Fruit fly (Drosophila melanogaster) whole organism, embryonic: ENCODE data around the gene CG12057.

ENCODE experiments used
- Atf3 ChIP-seq: fragments of 200-800 bp; sonication (Bioruptor generic); optimal IDR thresholded peaks from 3 replicates; lab custom pipeline; 2016; ENCODE audit warnings: missing biosample characterization, missing genetic modification characterization
- B-H1 ChIP-seq: fragments of 200-800 bp; sonication (Bioruptor generic); IDR thresholded peaks from 3 replicates; pipeline ENCODE4 v1.3.6; 2022; ENCODE audit warnings: missing biosample characterization, missing genetic modification characterization
- BEAF-32 ChIP-seq: fragments of 200-800 bp; sonication (Bioruptor generic); optimal IDR thresholded peaks from 3 replicates; lab custom pipeline; 2017; ENCODE audit warnings: missing biosample characterization, missing genetic modification characterization, mild to moderate bottlenecking, moderate library complexity, missing genetic modification reagents
- CG10366 ChIP-seq: fragments of 200-800 bp; sonication (Bioruptor generic); IDR thresholded peaks from 2 replicates; pipeline ENCODE4 v1.3.6; 2022; ENCODE audit warnings: missing biosample characterization, missing genetic modification characterization
- CG10959 ChIP-seq: fragments of 200-800 bp; sonication (Bioruptor generic); IDR thresholded peaks from 2 replicates; pipeline ENCODE4 v1.3.6; 2022; ENCODE audit warnings: missing biosample characterization, missing genetic modification characterization
- CG12155 ChIP-seq: fragments of 200-800 bp; sonication (Bioruptor generic); optimal IDR thresholded peaks from 3 replicates; lab custom pipeline; 2016; ENCODE audit warnings: missing biosample characterization, missing genetic modification characterization
- CG12219 ChIP-seq: fragments of 200-800 bp; sonication (Bioruptor generic); optimal IDR thresholded peaks from 3 replicates; lab custom pipeline; 2018; ENCODE audit warnings: missing biosample characterization, mild to moderate bottlenecking, missing genetic modification characterization
- CG13624 ChIP-seq: fragments of 200-800 bp; sonication (Bioruptor generic); optimal IDR thresholded peaks from 2 replicates; lab custom pipeline; 2016; ENCODE audit warnings: missing biosample characterization, missing genetic modification characterization
- CG1529 ChIP-seq: fragments of 200-800 bp; sonication (Bioruptor generic); optimal IDR thresholded peaks from 3 replicates; lab custom pipeline; 2018; ENCODE audit warnings: missing biosample characterization, missing genetic modification characterization
- CG16813 ChIP-seq: fragments of 200-800 bp; sonication (Bioruptor generic); IDR thresholded peaks from 3 replicates; pipeline ENCODE4 v1.3.6; 2022; ENCODE audit warnings: missing biosample characterization, missing genetic modification characterization; ENCODE audit not compliant: partially characterized antibody
- CG17612 ChIP-seq: fragments of 200-800 bp; sonication (Bioruptor generic); IDR thresholded peaks from 2 replicates; pipeline ENCODE4 v1.3.6; 2022; ENCODE audit warnings: missing biosample characterization, missing genetic modification characterization
- CG18599 ChIP-seq: fragments of 200-800 bp; sonication (Bioruptor generic); optimal IDR thresholded peaks from 3 replicates; lab custom pipeline; 2017; ENCODE audit warnings: missing biosample characterization, missing genetic modification characterization, mild to moderate bottlenecking, moderate library complexity, missing genetic modification reagents
- CG2712 ChIP-seq: fragments of 200-800 bp; optimal IDR thresholded peaks from 3 replicates; lab custom pipeline; 2019; ENCODE audit warnings: missing biosample characterization, mild to moderate bottlenecking, missing genetic modification characterization, moderate library complexity
- CG3726 ChIP-seq: fragments of 200-800 bp; sonication (Bioruptor generic); IDR thresholded peaks from 3 replicates; pipeline ENCODE4, ENCODE4 v1.3.6; 2022; ENCODE audit warnings: missing biosample characterization, missing genetic modification characterization
- CG7271 ChIP-seq: fragments of 200-800 bp; sonication (Bioruptor generic); optimal IDR thresholded peaks from 2 replicates; lab custom pipeline; 2018; ENCODE audit warnings: missing biosample characterization, mild to moderate bottlenecking, missing genetic modification characterization, moderate library complexity
- CG7963 ChIP-seq: fragments of 200-800 bp; sonication (Bioruptor generic); IDR thresholded peaks from 3 replicates; pipeline ENCODE4 v1.3.6; 2022; ENCODE audit warnings: missing biosample characterization, missing genetic modification characterization; ENCODE audit not compliant: partially characterized antibody
- CG9609 ChIP-seq: fragments of 200-800 bp; sonication (Bioruptor generic); optimal IDR thresholded peaks from 3 replicates; lab custom pipeline; 2016; ENCODE audit warnings: missing biosample characterization, missing genetic modification characterization
- D19B ChIP-seq: fragments of 200-800 bp; sonication (Bioruptor generic); optimal IDR thresholded peaks from 2 replicates; lab custom pipeline; 2017; ENCODE audit warnings: missing biosample characterization, mild to moderate bottlenecking, missing genetic modification characterization
- Dek ChIP-seq: fragments of 200-800 bp; sonication (Bioruptor generic); optimal IDR thresholded peaks from 3 replicates; lab custom pipeline; 2019; ENCODE audit warnings: missing biosample characterization, mild to moderate bottlenecking, missing genetic modification characterization, moderate library complexity
- Fer2 ChIP-seq: fragments of 200-800 bp; sonication (Bioruptor generic); optimal IDR thresholded peaks from 2 replicates; lab custom pipeline; 2018; ENCODE audit warnings: missing biosample characterization, mild to moderate bottlenecking, missing genetic modification characterization, moderate library complexity
- HLH4C ChIP-seq: fragments of 200-800 bp; sonication (Bioruptor generic); IDR thresholded peaks from 3 replicates; pipeline ENCODE4 v1.3.6; 2022; ENCODE audit warnings: missing biosample characterization, missing genetic modification characterization; ENCODE audit not compliant: partially characterized antibody
- Hand ChIP-seq: fragments of 200-800 bp; sonication (Bioruptor generic); optimal IDR thresholded peaks from 2 replicates; lab custom pipeline; 2017; ENCODE audit warnings: mild to moderate bottlenecking, missing biosample characterization, missing genetic modification reagents, missing genetic modification characterization
- Hmx ChIP-seq: fragments of 200-800 bp; sonication (Bioruptor generic); optimal IDR thresholded peaks from 2 replicates; lab custom pipeline; 2016; ENCODE audit warnings: missing biosample characterization, missing genetic modification characterization
- Hr51 ChIP-seq, 2 experiments: fragments of 200-800 bp; sonication (Bioruptor generic); optimal IDR thresholded peaks; 2 replicates in 1 of 2; 3 replicates in 1 of 2; lab custom pipeline; 2016 to 2018; ENCODE audit warnings: missing biosample characterization in 2 of 2, missing genetic modification characterization in 2 of 2, mild to moderate bottlenecking in 1 of 2, moderate library complexity in 1 of 2
- Myb ChIP-seq: fragments of 200-800 bp; sonication (Bioruptor generic); optimal IDR thresholded peaks from 2 replicates; lab custom pipeline; 2016; ENCODE audit warnings: missing biosample characterization, missing genetic modification characterization
- NC2α ChIP-seq: fragments of 200-800 bp; sonication (Bioruptor generic); optimal IDR thresholded peaks from 2 replicates; lab custom pipeline; 2016; ENCODE audit warnings: missing biosample characterization, missing genetic modification characterization
- NK7.1 ChIP-seq: fragments of 200-800 bp; sonication (Bioruptor generic); optimal IDR thresholded peaks from 3 replicates; lab custom pipeline; 2016; ENCODE audit warnings: missing biosample characterization, missing genetic modification characterization
- Nf-YC ChIP-seq: fragments of 200-800 bp; optimal IDR thresholded peaks from 3 replicates; lab custom pipeline; 2019; ENCODE audit warnings: missing biosample characterization, mild to moderate bottlenecking, missing genetic modification characterization, moderate library complexity
- Ravus ChIP-seq: fragments of 200-800 bp; sonication (Bioruptor generic); IDR thresholded peaks from 2 replicates; pipeline ENCODE4 v1.3.6; 2022; ENCODE audit warnings: missing biosample characterization, missing genetic modification characterization
- Rfx ChIP-seq: fragments of 200-800 bp; sonication (Bioruptor generic); IDR thresholded peaks from 2 replicates; pipeline ENCODE4 v1.3.6; 2022; ENCODE audit warnings: missing biosample characterization, missing genetic modification characterization
- Usf ChIP-seq: fragments of 200-800 bp; sonication (Bioruptor generic); optimal IDR thresholded peaks from 2 replicates; lab custom pipeline; 2017; ENCODE audit warnings: missing genotype, missing biosample characterization, missing genetic modification characterization
- bbx ChIP-seq: fragments of 200-800 bp; sonication (Bioruptor generic); IDR thresholded peaks from 2 replicates; pipeline ENCODE4 v1.3.6; 2022; ENCODE audit warnings: missing biosample characterization, missing genetic modification characterization; ENCODE audit not compliant: partially characterized antibody
- cas ChIP-seq: fragments of 200-800 bp; sonication (Bioruptor generic); IDR thresholded peaks from 2 replicates; pipeline ENCODE4 v1.3.6; 2022; ENCODE audit warnings: missing biosample characterization, missing genetic modification characterization
- emc ChIP-seq: fragments of 200-800 bp; sonication (Bioruptor generic); optimal IDR thresholded peaks from 2 replicates; lab custom pipeline; 2016; ENCODE audit warnings: missing biosample characterization, missing genetic modification characterization
- fd102C ChIP-seq: fragments of 200-800 bp; sonication (Bioruptor generic); optimal IDR thresholded peaks from 2 replicates; lab custom pipeline; 2018; ENCODE audit warnings: missing biosample characterization, mild to moderate bottlenecking, missing genetic modification characterization, moderate library complexity
- gfzf ChIP-seq: fragments of 200-800 bp; sonication (Bioruptor generic); optimal IDR thresholded peaks from 2 replicates; lab custom pipeline; 2016; ENCODE audit warnings: missing biosample characterization, mild to moderate bottlenecking, missing genetic modification characterization, moderate library complexity
- h ChIP-seq: fragments of >200 bp; optimal IDR thresholded peaks from 2 replicates; lab custom pipeline; 2017
- hth ChIP-seq: fragments of >200 bp; optimal IDR thresholded peaks from 2 replicates; lab custom pipeline; 2017; ENCODE audit warnings: inconsistent platforms
- jigr1 ChIP-seq: fragments of 200-800 bp; sonication (Bioruptor generic); IDR thresholded peaks from 3 replicates; pipeline ENCODE4 v1.3.6; 2022; ENCODE audit warnings: missing biosample characterization, missing genetic modification characterization
- mirr ChIP-seq: fragments of 200-800 bp; sonication (Bioruptor generic); optimal IDR thresholded peaks from 3 replicates; lab custom pipeline; 2018; ENCODE audit warnings: missing biosample characterization, mild to moderate bottlenecking, missing genetic modification characterization
- nerfin-1 ChIP-seq: fragments of 200-800 bp; sonication (Bioruptor generic); optimal IDR thresholded peaks from 3 replicates; lab custom pipeline; 2019; ENCODE audit warnings: missing biosample characterization, mild to moderate bottlenecking, missing genetic modification characterization, moderate library complexity
- nmo ChIP-seq: fragments of 200-800 bp; sonication (Bioruptor generic); optimal IDR thresholded peaks from 2 replicates; lab custom pipeline; 2018; ENCODE audit warnings: missing biosample characterization, mild to moderate bottlenecking, missing genetic modification characterization, moderate library complexity
- oc ChIP-seq: fragments of 200-800 bp; sonication (Bioruptor generic); optimal IDR thresholded peaks from 2 replicates; lab custom pipeline; 2018; ENCODE audit warnings: missing biosample characterization, mild to moderate bottlenecking, missing genetic modification characterization, moderate library complexity
- odd ChIP-seq: fragments of 200-800 bp; sonication (Bioruptor generic); optimal IDR thresholded peaks from 2 replicates; lab custom pipeline; 2017; ENCODE audit warnings: missing biosample characterization, mild to moderate bottlenecking, missing genetic modification characterization
- sc ChIP-seq, 3 experiments: fragments of >200 bp in 2 of 3; fragments of 200-800 bp in 1 of 3; sonication (Bioruptor generic) in 1 of 3; optimal IDR thresholded peaks; 2 replicates in 2 of 3; 3 replicates in 1 of 3; lab custom pipeline; 2017; ENCODE audit warnings: mild to moderate bottlenecking in 1 of 3, missing biosample characterization in 1 of 3, missing genetic modification characterization in 1 of 3, missing genetic modification reagents in 1 of 3
- schlank ChIP-seq: fragments of 200-800 bp; sonication (Bioruptor generic); optimal IDR thresholded peaks from 2 replicates; lab custom pipeline; 2018; ENCODE audit warnings: missing biosample characterization, mild to moderate bottlenecking, missing genetic modification characterization
- stwl ChIP-seq: fragments of 200-800 bp; sonication (Bioruptor generic); optimal IDR thresholded peaks from 3 replicates; lab custom pipeline; 2018; ENCODE audit warnings: missing biosample characterization, mild to moderate bottlenecking, missing genetic modification characterization, moderate library complexity
- tna ChIP-seq: fragments of 200-800 bp; sonication (Bioruptor generic); IDR thresholded peaks from 2 replicates; pipeline ENCODE4 v1.3.6; 2022; ENCODE audit warnings: missing biosample characterization, missing genetic modification characterization; ENCODE audit not compliant: partially characterized antibody
- wor ChIP-seq: fragments of 200-800 bp; sonication (Bioruptor generic); IDR thresholded peaks from 2 replicates; pipeline ENCODE4 v1.3.6; 2022; ENCODE audit warnings: missing biosample characterization, missing genetic modification characterization
- zfh2 ChIP-seq: fragments of 200-800 bp; sonication (Bioruptor generic); optimal IDR thresholded peaks from 2 replicates; lab custom pipeline; 2016; ENCODE audit warnings: missing biosample characterization, missing genetic modification characterization

CG12057 gene

dm6 chrX:9155134-9155533 is 36.3 kb upstream of the CG12057 start (continued):
- no peak for TF ChIP-seq Atf3 (GFP tag; lab: Kevin White, UChicago)
- TF ChIP-seq gfzf, result no peak
- peak; percentile 23 for TF ChIP-seq Fer2 (tag; lab: Kevin White, UChicago)
- no peak; the same call in 1 of the 2 replicates for TF ChIP-seq CG10366 (GFP tag; lab: Robert Waterston, UW)
- TF ChIP-seq Hr51 (GFP tag; optimal IDR thresholded peaks at IDR 0.05; lab: Kevin White, UChicago), result peak in 1 of 2 experiments; percentile 66
- no peak for TF ChIP-seq h (lab: Kevin White, UChicago)
- no peak for TF ChIP-seq hth (lab: Kevin White, UChicago)
- no peak; the same call in 2 of the 3 replicates for TF ChIP-seq B-H1 (GFP tag; lab: Robert Waterston, UW)
- TF ChIP-seq Usf (GFP tag; lab: Kevin White, UChicago), result no peak
- no peak for TF ChIP-seq CG9609 (GFP tag; lab: Kevin White, UChicago)
- TF ChIP-seq Hand (GFP tag; lab: Kevin White, UChicago), result peak; percentile 24
- no peak for TF ChIP-seq cas (GFP tag; lab: Robert Waterston, UW)
- no peak for TF ChIP-seq bbx (GFP tag; lab: Robert Waterston, UW)
- TF ChIP-seq Nf-YC (tag; lab: Kevin White, UChicago), result peak; percentile 10
- no peak for TF ChIP-seq CG16813 (GFP tag; lab: Robert Waterston, UW)
- peak; percentile 60 for TF ChIP-seq nerfin-1 (tag; lab: Kevin White, UChicago)
- no peak for TF ChIP-seq CG13624 (GFP tag; lab: Kevin White, UChicago)
- peak; percentile 52 for TF ChIP-seq CG12155 (GFP tag; lab: Kevin White, UChicago)
- TF ChIP-seq emc (GFP tag; lab: Kevin White, UChicago), result no peak
- peak; percentile 75 for TF ChIP-seq CG2712 (tag; lab: Kevin White, UChicago)
- peak; percentile 35 for TF ChIP-seq CG1529 (GFP tag; lab: Kevin White, UChicago)
- peak; percentile 25 for TF ChIP-seq Dek
- no peak for TF ChIP-seq jigr1 (GFP tag; lab: Robert Waterston, UW)
- peak; percentile 29 for TF ChIP-seq D19B (GFP tag; lab: Kevin White, UChicago)
- no peak for TF ChIP-seq CG3726
- no peak for TF ChIP-seq oc (tag; lab: Kevin White, UChicago)
- no peak for TF ChIP-seq BEAF-32 (GFP tag; lab: Kevin White, UChicago)
- no peak for TF ChIP-seq zfh2 (GFP tag; lab: Kevin White, UChicago)
- TF ChIP-seq wor (GFP tag; lab: Robert Waterston, UW), result no peak
- no peak for TF ChIP-seq HLH4C (GFP tag; lab: Robert Waterston, UW)
- TF ChIP-seq fd102C (GFP tag; lab: Kevin White, UChicago), result no peak
- no peak for TF ChIP-seq sc (optimal IDR thresholded peaks at IDR 0.05; lab: Kevin White, UChicago)
- no peak for TF ChIP-seq sc (GFP tag; optimal IDR thresholded peaks at IDR 0.05; lab: Kevin White, UChicago)
- no peak for TF ChIP-seq CG7271 (tag; lab: Kevin White, UChicago)
- peak; percentile 77 for TF ChIP-seq CG18599 (GFP tag; lab: Kevin White, UChicago)
- no peak for TF ChIP-seq CG17612
- peak; percentile 20 for TF ChIP-seq odd (GFP tag; lab: Kevin White, UChicago)
- TF ChIP-seq NK7.1, result peak; percentile 26
- TF ChIP-seq CG10959 (GFP tag; lab: Robert Waterston, UW), result peak; percentile 36; the same call in 1 of the 2 replicates
- no peak for TF ChIP-seq Myb
- TF ChIP-seq CG12219 (GFP tag; lab: Kevin White, UChicago), result peak; percentile 41
- TF ChIP-seq Hmx (GFP tag; lab: Kevin White, UChicago), result no peak
- peak; percentile 69 for TF ChIP-seq nmo
- no peak for TF ChIP-seq stwl
- no peak for TF ChIP-seq tna
- peak; percentile 37; the same call in 1 of the 2 replicates for TF ChIP-seq Rfx (GFP tag; lab: Robert Waterston, UW)
- TF ChIP-seq mirr (GFP tag; lab: Kevin White, UChicago), result no peak
- no peak for TF ChIP-seq CG7963 (GFP tag; lab: Robert Waterston, UW)
- no peak for TF ChIP-seq Ravus (GFP tag; lab: Robert Waterston, UW)
- TF ChIP-seq schlank, result no peak
- no peak for TF ChIP-seq NC2α (GFP tag; lab: Kevin White, UChicago)
